Worm (Caenorhabditis elegans) whole organism, L1 larva: ENCODE data around the gene sri-33.

ENCODE experiments used
- C04F5.9 ChIP-seq: sonication (generic microtip); optimal IDR thresholded peaks from 2 replicates; lab custom pipeline; 2016; ENCODE audit warnings: missing genetic modification characterization, missing compliant biosample characterization
- C16A3.4 ChIP-seq: fragments of 150-350 bp; optimal IDR thresholded peaks from 2 replicates; lab custom pipeline; 2014; ENCODE audit warnings: missing biosample characterization, missing genetic modification characterization
- F16B12.6 ChIP-seq: fragments of 150-350 bp; optimal IDR thresholded peaks from 2 replicates; lab custom pipeline; 2014; ENCODE audit warnings: missing biosample characterization, missing genetic modification characterization
- aha-1 ChIP-seq: fragments of 150-350 bp; optimal IDR thresholded peaks from 2 replicates; lab custom pipeline; 2014; ENCODE audit warnings: missing biosample characterization, missing genetic modification characterization
- alr-1 ChIP-seq: fragments of 200-800 bp; sonication (Bioruptor generic); optimal IDR thresholded peaks from 2 replicates; lab custom pipeline; 2018; ENCODE audit warnings: borderline replicate concordance, mild to moderate bottlenecking, missing genetic modification characterization, missing compliant biosample characterization
- aly-2 ChIP-seq: fragments of 150-350 bp; optimal IDR thresholded peaks from 2 replicates; lab custom pipeline; 2014; ENCODE audit warnings: missing biosample characterization, missing genetic modification characterization
- ama-1 ChIP-seq: fragments of 150-350 bp; optimal IDR thresholded peaks from 2 replicates; lab custom pipeline; 2014
- blmp-1 ChIP-seq: fragments of 150-350 bp; optimal IDR thresholded peaks from 2 replicates; lab custom pipeline; 2014; ENCODE audit warnings: missing biosample characterization, missing genetic modification characterization
- ceh-63 ChIP-seq: fragments of 200-800 bp; sonication (Bioruptor generic); optimal IDR thresholded peaks from 2 replicates; lab custom pipeline; 2018; ENCODE audit warnings: mild to moderate bottlenecking, missing genetic modification characterization, missing compliant biosample characterization
- ceh-88 ChIP-seq: fragments of 200-800 bp; sonication (Bioruptor generic); IDR thresholded peaks from 2 replicates; pipeline ENCODE4 v1.3.6; 2022; ENCODE audit warnings: missing genetic modification characterization, missing compliant biosample characterization
- dpl-1 ChIP-seq, 3 experiments: fragments of 150-350 bp in 2 of 3; sonication (generic microtip) in 1 of 3; optimal IDR thresholded peaks; 2 replicates each; lab custom pipeline; 2014 to 2017; ENCODE audit warnings: missing biosample characterization in 3 of 3, missing genetic modification characterization in 3 of 3, missing genetic modification reagents in 3 of 3
- efl-1 ChIP-seq, 4 experiments: fragments of 150-350 bp; optimal IDR thresholded peaks in 3 of 4; peaks in 1 of 4; 1 replicate in 1 of 4; 2 replicates in 3 of 4; lab custom pipeline; 2014; ENCODE audit warnings: missing biosample characterization in 2 of 4, missing genetic modification characterization in 2 of 4, missing genetic modification reagents in 2 of 4
- efl-3 ChIP-seq: fragments of 200-800 bp; sonication (Bioruptor generic); optimal IDR thresholded peaks from 2 replicates; lab custom pipeline; 2018; ENCODE audit warnings: mild to moderate bottlenecking, missing genetic modification characterization, missing compliant biosample characterization
- elt-2 ChIP-seq: sonication (generic microtip); optimal IDR thresholded peaks from 2 replicates; lab custom pipeline; 2016; ENCODE audit warnings: missing genetic modification characterization, mild to moderate bottlenecking, inconsistent platforms, missing compliant biosample characterization, missing genetic modification reagents
- elt-3 ChIP-seq, 6 experiments: fragments of 150-350 bp in 1 of 6; sonication (generic microtip); optimal IDR thresholded peaks; 2 replicates each; lab custom pipeline; 2017 to 2018; ENCODE audit warnings: missing biosample characterization in 6 of 6, missing genetic modification characterization in 6 of 6, inconsistent platforms in 1 of 6
- fkh-10 ChIP-seq: sonication (generic microtip); optimal IDR thresholded peaks from 2 replicates; lab custom pipeline; 2017; ENCODE audit warnings: missing biosample characterization, missing genetic modification reagents, missing genetic modification characterization
- fkh-8 ChIP-seq: sonication (generic microtip); optimal IDR thresholded peaks from 2 replicates; lab custom pipeline; 2016; ENCODE audit warnings: mild to moderate bottlenecking, missing genetic modification characterization, missing compliant biosample characterization
- fos-1 ChIP-seq: fragments of 150-350 bp; optimal IDR thresholded peaks from 2 replicates; lab custom pipeline; 2014; ENCODE audit warnings: missing biosample characterization, missing genetic modification characterization
- hlh-17 ChIP-seq: fragments of 200-800 bp; sonication (Bioruptor generic); optimal IDR thresholded peaks from 2 replicates; lab custom pipeline; 2018; ENCODE audit warnings: missing genetic modification characterization, mild to moderate bottlenecking, missing compliant biosample characterization, moderate library complexity, borderline replicate concordance
- hlh-4 ChIP-seq: sonication (generic microtip); optimal IDR thresholded peaks from 2 replicates; lab custom pipeline; 2016; ENCODE audit warnings: mild to moderate bottlenecking, missing genetic modification characterization, missing compliant biosample characterization
- hpl-2 ChIP-seq: fragments of 150-350 bp; optimal IDR thresholded peaks from 2 replicates; lab custom pipeline; 2014; ENCODE audit warnings: missing biosample characterization, missing genetic modification reagents, missing genetic modification characterization
- isw-1 ChIP-seq: fragments of 200-800 bp; sonication (Bioruptor generic); IDR thresholded peaks from 2 replicates; pipeline ENCODE4 v1.3.6; 2022; ENCODE audit warnings: missing genetic modification characterization, missing compliant biosample characterization
- jun-1 ChIP-seq: fragments of 150-350 bp; optimal IDR thresholded peaks from 2 replicates; lab custom pipeline; 2014; ENCODE audit warnings: missing biosample characterization, missing genetic modification reagents, missing genetic modification characterization
- lin-35 ChIP-seq, 2 experiments: fragments of 150-350 bp; optimal IDR thresholded peaks; 2 replicates each; lab custom pipeline; 2014; ENCODE audit warnings: missing biosample characterization in 2 of 2, missing genetic modification characterization in 2 of 2, missing genetic modification reagents in 2 of 2
- lsy-2 ChIP-seq, 2 experiments: fragments of 150-350 bp; optimal IDR thresholded peaks; 2 replicates each; lab custom pipeline; 2014; ENCODE audit warnings: missing biosample characterization in 2 of 2, missing genetic modification characterization in 2 of 2
- mab-9 ChIP-seq: fragments of 200-800 bp; sonication (Bioruptor generic); IDR thresholded peaks from 2 replicates; pipeline ENCODE4 v1.3.6; 2022; ENCODE audit warnings: missing genetic modification reagents, missing genetic modification characterization, missing compliant biosample characterization
- mdl-1 ChIP-seq, 2 experiments: fragments of 150-350 bp; optimal IDR thresholded peaks; 2 replicates each; lab custom pipeline; 2014 to 2017; ENCODE audit warnings: missing biosample characterization in 2 of 2, missing genetic modification characterization in 2 of 2, inconsistent platforms in 1 of 2
- mep-1 ChIP-seq: fragments of 150-350 bp; optimal IDR thresholded peaks from 2 replicates; lab custom pipeline; 2014; ENCODE audit warnings: missing biosample characterization, missing genetic modification characterization
- nhr-11 ChIP-seq: fragments of 150-350 bp; optimal IDR thresholded peaks from 2 replicates; lab custom pipeline; 2014; ENCODE audit warnings: missing biosample characterization, missing genetic modification characterization
- nhr-12 ChIP-seq: sonication (generic microtip); optimal IDR thresholded peaks from 2 replicates; lab custom pipeline; 2017; ENCODE audit warnings: missing biosample characterization, missing genetic modification characterization
- nhr-20 ChIP-seq: sonication (generic microtip); optimal IDR thresholded peaks from 2 replicates; lab custom pipeline; 2016; ENCODE audit warnings: mild to moderate bottlenecking, missing genetic modification characterization, missing compliant biosample characterization
- nhr-237 ChIP-seq: fragments of 150-350 bp; optimal IDR thresholded peaks from 2 replicates; lab custom pipeline; 2014; ENCODE audit warnings: missing biosample characterization, missing genetic modification characterization
- nhr-28 ChIP-seq: fragments of 150-350 bp; optimal IDR thresholded peaks from 2 replicates; lab custom pipeline; 2014; ENCODE audit warnings: missing biosample characterization, missing genetic modification characterization
- nhr-47 ChIP-seq: sonication (generic microtip); optimal IDR thresholded peaks from 2 replicates; lab custom pipeline; 2016; ENCODE audit warnings: mild to moderate bottlenecking, missing genetic modification characterization, moderate library complexity, missing compliant biosample characterization
- nhr-76 ChIP-seq: sonication (generic microtip); optimal IDR thresholded peaks from 2 replicates; lab custom pipeline; 2017; ENCODE audit warnings: missing biosample characterization, missing genetic modification characterization
- nhr-85 ChIP-seq: sonication (generic microtip); peaks from one replicate; lab custom pipeline; 2016; ENCODE audit warnings: missing genetic modification characterization, inconsistent platforms, missing compliant biosample characterization
- nhr-90 ChIP-seq: sonication (generic microtip); optimal IDR thresholded peaks from 2 replicates; lab custom pipeline; 2016; ENCODE audit warnings: mild to moderate bottlenecking, missing genetic modification characterization, missing compliant biosample characterization; ENCODE audit not compliant: poor library complexity
- rnt-1 ChIP-seq: sonication (generic microtip); optimal IDR thresholded peaks from 2 replicates; lab custom pipeline; 2016; ENCODE audit warnings: mild to moderate bottlenecking, missing genetic modification characterization, moderate library complexity, missing compliant biosample characterization
- skn-1 ChIP-seq: fragments of 150-350 bp; optimal IDR thresholded peaks from 2 replicates; lab custom pipeline; 2014; ENCODE audit warnings: missing biosample characterization, missing genetic modification characterization
- snpc-4 ChIP-seq: fragments of 150-350 bp; optimal IDR thresholded peaks from 2 replicates; lab custom pipeline; 2014; ENCODE audit warnings: missing biosample characterization, missing genetic modification characterization
- snu-23 ChIP-seq: sonication (generic microtip); optimal IDR thresholded peaks from 2 replicates; lab custom pipeline; 2016; ENCODE audit warnings: missing genetic modification characterization, missing compliant biosample characterization
- sox-4 ChIP-seq: sonication (generic microtip); optimal IDR thresholded peaks from 2 replicates; lab custom pipeline; 2016; ENCODE audit warnings: missing genetic modification characterization, missing compliant biosample characterization
- swsn-7 ChIP-seq: sonication (generic microtip); optimal IDR thresholded peaks from 2 replicates; lab custom pipeline; 2016; ENCODE audit warnings: missing genetic modification characterization, missing compliant biosample characterization
- tbx-2 ChIP-seq: sonication (generic microtip); optimal IDR thresholded peaks from 2 replicates; lab custom pipeline; 2016; ENCODE audit warnings: missing genetic modification characterization, missing compliant biosample characterization
- vab-15 ChIP-seq: sonication (generic microtip); optimal IDR thresholded peaks from 2 replicates; lab custom pipeline; 2017; ENCODE audit warnings: missing genotype, mild to moderate bottlenecking, missing genetic modification characterization, missing compliant biosample characterization
- xbp-1 ChIP-seq: sonication (generic microtip); optimal IDR thresholded peaks from 2 replicates; lab custom pipeline; 2016; ENCODE audit warnings: missing genetic modification characterization, missing compliant biosample characterization
- zag-1 ChIP-seq: fragments of 150-350 bp; optimal IDR thresholded peaks from 2 replicates; lab custom pipeline; 2014; ENCODE audit warnings: missing biosample characterization, missing genetic modification characterization
- ztf-4 ChIP-seq: fragments of 150-350 bp; optimal IDR thresholded peaks from 2 replicates; lab custom pipeline; 2014; ENCODE audit warnings: missing biosample characterization, missing genetic modification characterization

sri-33 gene

ce11 chrII:3137804-3138203, 18.8 kb downstream of the sri-33 start, which contains the start of gene sri-54:
Gene sri-54, minus strand, starts transcription at chrII:3137904.
- TF ChIP-seq nhr-47 (tag; lab: Kevin White, UChicago) = no peak

ce11 chrII:3135293-3135692, 21.4 kb downstream of the sri-33 start:
- TF ChIP-seq dpl-1 (GFP tag; optimal IDR thresholded peaks at IDR 0.05; lab: Kevin White, UChicago) (no peak), efl-3 (GFP tag; lab: Kevin White, UChicago) (no peak), xbp-1 (tag; lab: Kevin White, UChicago) (no peak), elt-3 (tag; optimal IDR thresholded peaks at IDR 0.05; lab: Kevin White, UChicago) (no peak), fkh-10 (GFP tag; lab: Kevin White, UChicago) (no peak), jun-1 (tag; lab: Kevin White, UChicago) (no peak), mep-1 (tag; lab: Kevin White, UChicago) (no peak), blmp-1 (tag; lab: Kevin White, UChicago) (no peak), rnt-1 (tag; lab: Kevin White, UChicago) (no peak)

DNA sequence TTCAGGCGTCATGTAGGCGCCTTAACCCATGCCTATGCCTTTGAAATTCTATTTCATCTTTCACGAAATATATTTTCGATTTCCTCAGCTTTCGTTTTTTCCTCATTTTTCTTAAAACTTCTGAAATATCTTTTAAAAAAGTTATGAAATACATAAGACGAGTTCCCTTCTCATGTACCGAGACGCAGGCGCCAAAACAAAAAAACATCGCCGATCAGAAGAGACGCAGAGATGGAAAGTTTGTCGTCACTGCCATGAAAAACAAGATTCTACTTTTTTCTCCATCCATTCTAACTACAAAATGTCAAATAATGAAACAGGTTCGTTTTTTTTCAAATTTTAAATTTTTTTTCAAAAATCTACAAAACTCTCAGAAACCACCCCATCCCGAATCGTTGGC, 27.6 kb downstream of the sri-33 start, which contains the start of gene chil-24:
Gene chil-24 (plus strand): TSS at position 156 of the 400 bp plus-strand sequence.
- no peak for TF ChIP-seq ceh-63 (GFP tag; lab: Kevin White, UChicago)
- no peak for TF ChIP-seq nhr-90 (tag; lab: Kevin White, UChicago)
- TF ChIP-seq snpc-4 = peak; percentile 16
- TF ChIP-seq dpl-1 (GFP tag; optimal IDR thresholded peaks at IDR 0.05; lab: Kevin White, UChicago) = peak in 2 of 3 experiments; percentile 9 to 11
- TF ChIP-seq fkh-10 (GFP tag; lab: Kevin White, UChicago) = no peak
- TF ChIP-seq isw-1 (GFP tag; lab: Robert Waterston, UW) = no peak
- TF ChIP-seq mdl-1 (tag; optimal IDR thresholded peaks at IDR 0.05; lab: Kevin White, UChicago) = peak in 1 of 2 experiments; percentile 16
- no peak for TF ChIP-seq nhr-237 (tag; lab: Kevin White, UChicago)
- no peak for TF ChIP-seq C04F5.9 (tag; lab: Kevin White, UChicago)
- peak; percentile 56 to 68 for TF ChIP-seq efl-1 (optimal IDR thresholded peaks at IDR 0.05; lab: Kevin White, UChicago)
- TF ChIP-seq efl-1 (GFP tag; optimal IDR thresholded peaks at IDR 0.05 in 1 of 2; lab: Kevin White, UChicago) = peak; percentile 14 to 92
- TF ChIP-seq nhr-12 = no peak
- TF ChIP-seq vab-15 = no peak
- no peak for TF ChIP-seq ceh-88 (GFP tag; lab: Robert Waterston, UW)
- TF ChIP-seq aly-2 (tag; lab: Kevin White, UChicago) = no peak
- no peak for TF ChIP-seq fkh-8 (tag; lab: Kevin White, UChicago)
- peak; percentile 45 for TF ChIP-seq skn-1 (tag; lab: Kevin White, UChicago)
- TF ChIP-seq elt-2 (tag; lab: Kevin White, UChicago) = no peak
- peak; percentile 5 for TF ChIP-seq swsn-7 (tag; lab: Kevin White, UChicago)
- no peak for TF ChIP-seq nhr-47 (tag; lab: Kevin White, UChicago)
- TF ChIP-seq nhr-20 (tag; lab: Kevin White, UChicago) = peak; percentile 53
- no peak for TF ChIP-seq sox-4 (tag; lab: Kevin White, UChicago)
- peak; percentile 21 for TF ChIP-seq blmp-1 (tag; lab: Kevin White, UChicago)
- peak; percentile 33 for TF ChIP-seq mep-1 (tag; lab: Kevin White, UChicago)
- no peak for TF ChIP-seq mab-9 (GFP tag; lab: Robert Waterston, UW)
- TF ChIP-seq lin-35 (GFP tag; optimal IDR thresholded peaks at IDR 0.05; lab: Kevin White, UChicago) = peak in 1 of 2 experiments; percentile 59
- TF ChIP-seq F16B12.6 = peak; percentile 13
- TF ChIP-seq aha-1 (tag; lab: Kevin White, UChicago) = no peak
- TF ChIP-seq nhr-11 (tag; lab: Kevin White, UChicago) = no peak
- TF ChIP-seq nhr-76 = no peak
- peak in 1 of 2 experiments; percentile 36 for TF ChIP-seq lsy-2 (tag; optimal IDR thresholded peaks at IDR 0.05; lab: Kevin White, UChicago)
- no peak for TF ChIP-seq fos-1 (tag; lab: Kevin White, UChicago)
- no peak for TF ChIP-seq C16A3.4 (tag; lab: Kevin White, UChicago)
- no peak for TF ChIP-seq hlh-4 (tag; lab: Kevin White, UChicago)
- TF ChIP-seq zag-1 = no peak
- TF ChIP-seq ztf-4 = no peak
- no peak for TF ChIP-seq nhr-28 (tag; lab: Kevin White, UChicago)
- no peak for TF ChIP-seq hlh-17 (GFP tag; lab: Kevin White, UChicago)
- TF ChIP-seq ama-1 (lab: Kevin White, UChicago) = no peak
- peak; percentile 44 for TF ChIP-seq snu-23 (GFP tag; lab: Kevin White, UChicago)
- TF ChIP-seq hpl-2 (GFP tag; lab: Kevin White, UChicago) = peak; percentile 12
- no peak for TF ChIP-seq alr-1
- peak; percentile 61 for TF ChIP-seq rnt-1 (tag; lab: Kevin White, UChicago)
- TF ChIP-seq nhr-85 = peak; percentile 77
- TF ChIP-seq tbx-2 = no peak
